Worm (Caenorhabditis elegans) whole organism, young adult: ENCODE data around the gene F37B12.1.

ENCODE experiments used
- F22D6.2 ChIP-seq: sonication (generic microtip); optimal IDR thresholded peaks from 2 replicates; lab custom pipeline; 2016; ENCODE audit warnings: mild to moderate bottlenecking, missing genetic modification characterization, missing compliant biosample characterization
- F23B12.7 ChIP-seq: sonication (generic microtip); optimal IDR thresholded peaks from 2 replicates; lab custom pipeline; 2017; ENCODE audit warnings: missing genetic modification characterization, mild to moderate bottlenecking, missing compliant biosample characterization, antibody characterized with exemption, moderate library complexity; ENCODE audit not compliant: insufficient read depth
- F49E8.2 ChIP-seq: sonication (generic microtip); optimal IDR thresholded peaks from 3 replicates; lab custom pipeline; 2017; ENCODE audit warnings: missing genetic modification characterization, mild to moderate bottlenecking, missing compliant biosample characterization, antibody characterized with exemption, moderate library complexity; ENCODE audit not compliant: insufficient read depth
- aptf-2 ChIP-seq: fragments of 200-800 bp; sonication (Bioruptor generic); conservative IDR thresholded peaks from 2 replicates; pipeline ENCODE4 v1.3.6; 2022; ENCODE audit warnings: missing genetic modification reagents, missing genetic modification characterization, missing compliant biosample characterization
- attf-6 ChIP-seq: fragments of 200-800 bp; sonication (Bioruptor generic); IDR thresholded peaks from 2 replicates; pipeline ENCODE4 v1.3.6; 2022; ENCODE audit warnings: missing genetic modification reagents, missing genetic modification characterization, missing compliant biosample characterization
- bed-2 ChIP-seq: fragments of 200-800 bp; sonication (Bioruptor generic); IDR thresholded peaks from 2 replicates; pipeline ENCODE4 v1.3.6; 2022; ENCODE audit warnings: missing genetic modification reagents, missing genetic modification characterization, missing compliant biosample characterization
- hrde-1 ChIP-seq: sonication (generic microtip); optimal IDR thresholded peaks from 2 replicates; lab custom pipeline; 2016; ENCODE audit warnings: missing genetic modification characterization, mild to moderate bottlenecking, missing compliant biosample characterization, moderate library complexity, missing genotype, missing genetic modification reagents, borderline replicate concordance
- lag-1 ChIP-seq: fragments of 200-800 bp; sonication (Bioruptor generic); IDR thresholded peaks from 2 replicates; pipeline ENCODE4 v1.3.6; 2022; ENCODE audit warnings: missing genetic modification reagents, missing genetic modification characterization, missing compliant biosample characterization
- lin-26 ChIP-seq: fragments of 200-800 bp; sonication (Bioruptor generic); IDR thresholded peaks from 2 replicates; pipeline ENCODE4 v1.3.6; 2022; ENCODE audit warnings: missing genetic modification reagents, missing genetic modification characterization, missing compliant biosample characterization
- nhr-80 ChIP-seq: sonication (generic microtip); optimal IDR thresholded peaks from 2 replicates; lab custom pipeline; 2016; ENCODE audit warnings: missing genetic modification characterization, missing compliant biosample characterization
- sptf-2 ChIP-seq: fragments of 200-800 bp; sonication (Bioruptor generic); optimal IDR thresholded peaks from 2 replicates; lab custom pipeline; 2018; ENCODE audit warnings: mild to moderate bottlenecking, missing genetic modification characterization, missing compliant biosample characterization
- unc-62 ChIP-seq: fragments of 150-350 bp; optimal IDR thresholded peaks from 2 replicates; lab custom pipeline; 2014; ENCODE audit warnings: missing biosample characterization, missing genetic modification reagents, missing genetic modification characterization

DNA sequence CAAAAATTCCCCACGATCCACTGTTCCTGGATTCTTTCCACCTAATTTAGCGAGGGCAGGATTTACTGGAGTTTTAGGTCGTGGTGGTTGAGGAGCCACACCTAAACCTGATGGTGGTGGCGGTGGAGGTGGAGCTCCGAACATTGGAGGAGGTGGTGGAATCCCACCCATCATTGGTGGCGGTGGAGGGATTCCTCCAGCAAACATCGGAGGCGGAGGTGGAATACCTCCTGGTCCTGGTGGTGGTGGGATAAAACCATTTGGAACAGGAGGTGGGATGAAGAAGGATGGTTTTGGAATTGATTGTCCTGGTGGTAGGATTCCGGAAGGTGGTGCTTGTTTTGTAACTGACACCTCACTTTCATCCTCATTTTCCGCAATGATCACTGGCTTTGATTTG, 40.8 kb upstream of the F37B12.1 start:
- no peak for TF ChIP-seq lag-1 (GFP tag; lab: Robert Waterston, UW)
- no peak for TF ChIP-seq F23B12.7 (tag; lab: Kevin White, UChicago)
- TF ChIP-seq hrde-1 (tag; lab: Kevin White, UChicago), result no peak
- no peak for TF ChIP-seq unc-62 (GFP tag; lab: Kevin White, UChicago)
- no peak for TF ChIP-seq attf-6
- TF ChIP-seq aptf-2, result no peak
- TF ChIP-seq nhr-80 (tag; lab: Kevin White, UChicago), result no peak
- TF ChIP-seq bed-2 (GFP tag; lab: Robert Waterston, UW), result no peak
- TF ChIP-seq lin-26 (GFP tag; lab: Robert Waterston, UW), result no peak
- TF ChIP-seq sptf-2 (GFP tag; lab: Kevin White, UChicago), result no peak
- TF ChIP-seq F22D6.2 (tag; lab: Kevin White, UChicago), result no peak
- TF ChIP-seq F49E8.2 (tag; lab: Kevin White, UChicago), result no peak
